Worm (Caenorhabditis elegans) whole organism, young adult: ENCODE measurements around the gene ins-16.
"Not testable (repeated sequence)": the region's sequence is repeated elsewhere in the genome, so short reads cannot be mapped to it uniquely, and the experiment has no call there.

Experiments used
- B0035.1 ChIP-seq: sonication (generic microtip); optimal IDR thresholded peaks from 2 replicates; lab custom pipeline; 2016; ENCODE audit warnings: missing genetic modification characterization, mild to moderate bottlenecking, missing compliant biosample characterization, missing genotype, missing genetic modification reagents
- B0261.1 ChIP-seq: sonication (generic microtip); optimal IDR thresholded peaks from 2 replicates; lab custom pipeline; 2016; ENCODE audit warnings: mild to moderate bottlenecking, missing genetic modification characterization, moderate library complexity, missing compliant biosample characterization
- C17E4.6 ChIP-seq: fragments of 200-800 bp; sonication (Bioruptor generic); IDR thresholded peaks from 2 replicates; pipeline ENCODE4 v1.3.6; 2022; ENCODE audit warnings: missing genetic modification reagents, missing genetic modification characterization, missing compliant biosample characterization
- F22D6.2 ChIP-seq: sonication (generic microtip); optimal IDR thresholded peaks from 2 replicates; lab custom pipeline; 2016; ENCODE audit warnings: mild to moderate bottlenecking, missing genetic modification characterization, missing compliant biosample characterization
- F33H1.4 ChIP-seq: fragments of 200-800 bp; sonication (Bioruptor generic); IDR thresholded peaks from 2 replicates; pipeline ENCODE4 v1.3.6; 2022; ENCODE audit warnings: missing genetic modification reagents, missing genetic modification characterization, missing compliant biosample characterization
- F52B5.7 ChIP-seq: sonication (generic microtip); optimal IDR thresholded peaks from 2 replicates; lab custom pipeline; 2016; ENCODE audit warnings: mild to moderate bottlenecking, missing genetic modification characterization, missing compliant biosample characterization
- F55B11.4 ChIP-seq: sonication (generic microtip); optimal IDR thresholded peaks from 2 replicates; lab custom pipeline; 2016; ENCODE audit warnings: missing compliant biosample characterization, missing genetic modification characterization, borderline replicate concordance; ENCODE audit not compliant: insufficient read depth
- F57A8.1 ChIP-seq: fragments of 200-800 bp; sonication (Bioruptor generic); optimal IDR thresholded peaks from 2 replicates; lab custom pipeline; 2018; ENCODE audit warnings: mild to moderate bottlenecking, missing genetic modification characterization, moderate library complexity, missing compliant biosample characterization
- F57C9.4 ChIP-seq: sonication (generic microtip); optimal IDR thresholded peaks from 2 replicates; lab custom pipeline; 2017; ENCODE audit warnings: mild to moderate bottlenecking, missing genetic modification characterization, missing compliant biosample characterization
- K12H6.12 ChIP-seq: fragments of 200-800 bp; sonication (Bioruptor generic); optimal IDR thresholded peaks from 2 replicates; lab custom pipeline; 2018; ENCODE audit warnings: mild to moderate bottlenecking, missing genetic modification characterization, missing compliant biosample characterization
- T26A5.8 ChIP-seq: sonication (generic microtip); optimal IDR thresholded peaks from 2 replicates; lab custom pipeline; 2016; ENCODE audit warnings: missing genetic modification characterization, missing compliant biosample characterization
- Y67H2A.10 ChIP-seq: fragments of 200-800 bp; sonication (Bioruptor generic); conservative IDR thresholded peaks from 2 replicates; pipeline ENCODE4 v1.3.6; 2022; ENCODE audit warnings: missing genetic modification reagents, missing genetic modification characterization, missing compliant biosample characterization
- Y79H2A.3 ChIP-seq: fragments of 200-800 bp; sonication (Bioruptor generic); conservative IDR thresholded peaks from 2 replicates; pipeline ENCODE4 v1.3.6; 2022; ENCODE audit warnings: missing genetic modification reagents, missing genetic modification characterization, missing compliant biosample characterization
- Y95B8A.8 ChIP-seq: fragments of 200-800 bp; sonication (Bioruptor generic); IDR thresholded peaks from 2 replicates; pipeline ENCODE4 v1.3.6; 2022; ENCODE audit warnings: missing genetic modification reagents, missing genetic modification characterization, missing compliant biosample characterization
- akir-1 ChIP-seq: fragments of 200-800 bp; sonication (Bioruptor generic); optimal IDR thresholded peaks from 2 replicates; lab custom pipeline; 2018; ENCODE audit warnings: mild to moderate bottlenecking, missing genetic modification characterization, moderate library complexity, missing compliant biosample characterization
- aptf-2 ChIP-seq: fragments of 200-800 bp; sonication (Bioruptor generic); conservative IDR thresholded peaks from 2 replicates; pipeline ENCODE4 v1.3.6; 2022; ENCODE audit warnings: missing genetic modification reagents, missing genetic modification characterization, missing compliant biosample characterization
- attf-3 ChIP-seq: fragments of 200-800 bp; sonication (Bioruptor generic); conservative IDR thresholded peaks from 2 replicates; pipeline ENCODE4 v1.3.6; 2022; ENCODE audit warnings: missing genetic modification reagents, missing genetic modification characterization, missing compliant biosample characterization
- bed-1 ChIP-seq: fragments of 200-800 bp; sonication (Bioruptor generic); IDR thresholded peaks from 2 replicates; pipeline ENCODE4 v1.3.6; 2022; ENCODE audit warnings: missing genetic modification reagents, missing genetic modification characterization, missing compliant biosample characterization
- bed-2 ChIP-seq: fragments of 200-800 bp; sonication (Bioruptor generic); IDR thresholded peaks from 2 replicates; pipeline ENCODE4 v1.3.6; 2022; ENCODE audit warnings: missing genetic modification reagents, missing genetic modification characterization, missing compliant biosample characterization
- dox-1 ChIP-seq: fragments of 200-800 bp; sonication (Bioruptor generic); IDR thresholded peaks from 2 replicates; pipeline ENCODE4 v1.3.6; 2022; ENCODE audit warnings: missing genetic modification reagents, missing genetic modification characterization, missing compliant biosample characterization
- dpff-1 ChIP-seq: sonication (generic microtip); optimal IDR thresholded peaks from 2 replicates; lab custom pipeline; 2017; ENCODE audit warnings: mild to moderate bottlenecking, missing genetic modification characterization, missing compliant biosample characterization
- dpl-1 ChIP-seq: fragments of 150-350 bp; optimal IDR thresholded peaks from 2 replicates; lab custom pipeline; 2014; ENCODE audit warnings: missing biosample characterization, missing genetic modification reagents, missing genetic modification characterization
- egl-44 ChIP-seq: fragments of 200-800 bp; sonication (Bioruptor generic); IDR thresholded peaks from 2 replicates; pipeline ENCODE4 v1.3.6; 2022; ENCODE audit warnings: missing genetic modification reagents, missing genetic modification characterization, missing compliant biosample characterization
- egrh-3 ChIP-seq: fragments of 200-800 bp; sonication (Bioruptor generic); IDR thresholded peaks from 2 replicates; pipeline ENCODE4 v1.3.6; 2022; ENCODE audit warnings: missing genetic modification reagents, missing genetic modification characterization, missing compliant biosample characterization
- hmg-20 ChIP-seq: fragments of 200-800 bp; sonication (Bioruptor generic); IDR thresholded peaks from 2 replicates; pipeline ENCODE4 v1.3.6; 2022; ENCODE audit warnings: missing genetic modification reagents, missing genetic modification characterization, missing compliant biosample characterization
- hrde-1 ChIP-seq: sonication (generic microtip); optimal IDR thresholded peaks from 2 replicates; lab custom pipeline; 2016; ENCODE audit warnings: missing genetic modification characterization, mild to moderate bottlenecking, missing compliant biosample characterization, moderate library complexity, missing genotype, missing genetic modification reagents, borderline replicate concordance
- let-526 ChIP-seq: fragments of 200-800 bp; sonication (Bioruptor generic); IDR thresholded peaks from 2 replicates; pipeline ENCODE4 v1.3.6; 2022; ENCODE audit warnings: missing genetic modification reagents, missing genetic modification characterization, missing compliant biosample characterization
- lin-26 ChIP-seq: fragments of 200-800 bp; sonication (Bioruptor generic); IDR thresholded peaks from 2 replicates; pipeline ENCODE4 v1.3.6; 2022; ENCODE audit warnings: missing genetic modification reagents, missing genetic modification characterization, missing compliant biosample characterization
- lir-1 ChIP-seq: fragments of 200-800 bp; sonication (Bioruptor generic); conservative IDR thresholded peaks from 2 replicates; pipeline ENCODE4 v1.3.6; 2022; ENCODE audit warnings: missing genetic modification reagents, missing genetic modification characterization, missing compliant biosample characterization
- nhr-27 ChIP-seq: fragments of 200-800 bp; sonication (Bioruptor generic); optimal IDR thresholded peaks from 2 replicates; lab custom pipeline; 2018; ENCODE audit warnings: mild to moderate bottlenecking, missing genetic modification characterization, moderate library complexity, missing compliant biosample characterization
- nhr-80 ChIP-seq: sonication (generic microtip); optimal IDR thresholded peaks from 2 replicates; lab custom pipeline; 2016; ENCODE audit warnings: missing genetic modification characterization, missing compliant biosample characterization
- rpc-1 ChIP-seq, 2 experiments: fragments of 150-350 bp in 1 of 2; sonication (generic microtip) in 1 of 2; optimal IDR thresholded peaks; 2 replicates each; lab custom pipeline; 2014 to 2018; ENCODE audit warnings: missing biosample characterization in 1 of 2, missing genetic modification characterization in 1 of 2, missing genetic modification reagents in 1 of 2, missing genotype in 1 of 2
- snpc-1.1 ChIP-seq: sonication (generic microtip); optimal IDR thresholded peaks from 2 replicates; lab custom pipeline; 2017; ENCODE audit warnings: missing genetic modification characterization, mild to moderate bottlenecking, missing compliant biosample characterization, antibody characterized with exemption, moderate library complexity, missing genotype, missing genetic modification reagents; ENCODE audit not compliant: insufficient read depth
- snpc-3.4 ChIP-seq: sonication (generic microtip); optimal IDR thresholded peaks from 2 replicates; lab custom pipeline; 2017; ENCODE audit warnings: missing genetic modification characterization, mild to moderate bottlenecking, missing compliant biosample characterization, antibody characterized with exemption, moderate library complexity, missing genotype, missing genetic modification reagents
- tbp1 ChIP-seq: fragments of 200-800 bp; sonication (Bioruptor generic); optimal IDR thresholded peaks from 2 replicates; lab custom pipeline; 2018; ENCODE audit warnings: mild to moderate bottlenecking, missing genetic modification characterization, missing compliant biosample characterization
- unc-62 ChIP-seq: fragments of 150-350 bp; optimal IDR thresholded peaks from 2 replicates; lab custom pipeline; 2014; ENCODE audit warnings: missing biosample characterization, missing genetic modification reagents, missing genetic modification characterization

The ins-16 gene

ce11 chrIII:2068248-2068647 is 7.5 kb upstream of the ins-16 start, which contains the start of gene Y39A3A.3:
Gene Y39A3A.3, minus strand, starts transcription at chrIII:2068348.
- no peak for TF ChIP-seq F57C9.4
- no peak for TF ChIP-seq hrde-1 (tag; lab: Kevin White, UChicago)
- no peak for TF ChIP-seq egrh-3
- TF ChIP-seq dpff-1 (tag; lab: Kevin White, UChicago), result no peak
- no peak for TF ChIP-seq snpc-1.1 (tag; lab: Kevin White, UChicago)
- TF ChIP-seq nhr-80 (tag; lab: Kevin White, UChicago), result no peak
- TF ChIP-seq hmg-20 (GFP tag; lab: Robert Waterston, UW), result no peak
- TF ChIP-seq Y79H2A.3 (GFP tag; lab: Robert Waterston, UW), result no peak
- no peak for TF ChIP-seq lir-1
- TF ChIP-seq unc-62 (GFP tag; lab: Kevin White, UChicago), result no peak
- TF ChIP-seq aptf-2 (GFP tag; lab: Robert Waterston, UW), result no peak
- TF ChIP-seq dox-1 (GFP tag; lab: Robert Waterston, UW), result no peak
- TF ChIP-seq B0035.1 (tag; lab: Kevin White, UChicago), result no peak
- TF ChIP-seq bed-1, result no peak
- TF ChIP-seq K12H6.12 (tag; lab: Kevin White, UChicago), result no peak
- no peak for TF ChIP-seq dpl-1

ce11 chrIII:2064936-2065335 is 4.2 kb upstream of the ins-16 start:
- TF ChIP-seq lin-26 (peak; percentile 79), rpc-1 (tag; optimal IDR thresholded peaks at IDR 0.05; lab: Kevin White, UChicago) (peak; percentile 56), tbp1 (GFP tag; lab: Kevin White, UChicago) (peak; percentile 82), B0261.1 (tag; lab: Kevin White, UChicago) (peak; percentile 62)
- TF ChIP-seq rpc-1 (optimal IDR thresholded peaks at IDR 0.05; lab: Kevin White, UChicago), result not testable (repeated sequence)

ce11 chrIII:2060068-2060467 is 689 bp downstream of the ins-16 start:
- no peak for TF ChIP-seq Y95B8A.8 (GFP tag; lab: Robert Waterston, UW)
- no peak for TF ChIP-seq F55B11.4
- TF ChIP-seq akir-1, result no peak
- TF ChIP-seq F33H1.4 (GFP tag; lab: Robert Waterston, UW), result no peak
- TF ChIP-seq bed-2 (GFP tag; lab: Robert Waterston, UW), result no peak
- TF ChIP-seq snpc-3.4 (tag; lab: Kevin White, UChicago), result no peak
- TF ChIP-seq let-526, result no peak
- TF ChIP-seq F57A8.1, result no peak
- no peak for TF ChIP-seq dpl-1
- no peak for TF ChIP-seq attf-3 (GFP tag; lab: Robert Waterston, UW)
- TF ChIP-seq nhr-27 (tag; lab: Kevin White, UChicago), result no peak
- TF ChIP-seq Y67H2A.10 (GFP tag; lab: Robert Waterston, UW), result no peak
- no peak for TF ChIP-seq C17E4.6 (GFP tag; lab: Robert Waterston, UW)
- no peak for TF ChIP-seq F22D6.2 (tag; lab: Kevin White, UChicago)
- TF ChIP-seq egrh-3, result no peak

ce11 chrIII:2057570-2057969 is 3.2 kb downstream of the ins-16 start, which contains the start of gene Y39A3A.2:
Gene Y39A3A.2, minus strand, starts transcription at chrIII:2057670.
- TF ChIP-seq nhr-80 (tag; lab: Kevin White, UChicago), result no peak
- TF ChIP-seq egl-44 (GFP tag; lab: Robert Waterston, UW), result no peak
- no peak for TF ChIP-seq T26A5.8 (tag; lab: Kevin White, UChicago)
- no peak for TF ChIP-seq F52B5.7
